Worm (Caenorhabditis elegans): ENCODE measurements around the gene C53A5.2.

Gene C53A5.2

ce11 chrV:14522514-14522913 is 491 bp downstream of the C53A5.2 start, which contains the start of gene C53A5.16:
Gene C53A5.16 (minus strand): TSS chrV:14522614.
- TF ChIP-seq unc-62 (GFP tag; optimal IDR thresholded peaks at IDR 0.05), result no peak

- no peak for TF ChIP-seq unc-62 (GFP tag; optimal IDR thresholded peaks at IDR 0.05)
These were observed 2.0 kb downstream of the C53A5.2 start, which contains the start of gene C53A5.17 for ce11 chrV:14521000-14521399. Gene C53A5.17 (minus strand): TSS chrV:14521100.

- TF ChIP-seq unc-62 (GFP tag; optimal IDR thresholded peaks at IDR 0.05), result no peak
These were observed 3.7 kb downstream of the C53A5.2 start, which contains the start of gene R02D5.8 for ce11 chrV:14519268-14519667. Gene R02D5.8 (minus strand): TSS chrV:14519368.

ce11 chrV:14518010-14518409 is 5.0 kb downstream of the C53A5.2 start, which contains the start of gene R02D5.6:
Gene R02D5.6 (minus strand): TSS chrV:14518110.
- no peak for TF ChIP-seq unc-62 (GFP tag; optimal IDR thresholded peaks at IDR 0.05)

ce11 chrV:14510746-14511145 is 12.3 kb downstream of the C53A5.2 start, which contains the start of gene R02D5.9:
Gene R02D5.9 (minus strand): TSS chrV:14511123.
- TF ChIP-seq unc-62 (GFP tag; optimal IDR thresholded peaks at IDR 0.05), result no peak

ce11 chrV:14508556-14508955 is 14.4 kb downstream of the C53A5.2 start:
- no peak for TF ChIP-seq unc-62 (GFP tag; optimal IDR thresholded peaks at IDR 0.05)

- no peak for TF ChIP-seq unc-62 (GFP tag; optimal IDR thresholded peaks at IDR 0.05)
These were observed 14.9 kb downstream of the C53A5.2 start, which contains the start of gene R02D5.1 for ce11 chrV:14508005-14508521. Gene R02D5.1 (plus strand): TSS chrV:14508249.

- TF ChIP-seq unc-62 (GFP tag; optimal IDR thresholded peaks at IDR 0.05), result no peak
These were observed 16.0 kb downstream of the C53A5.2 start for ce11 chrV:14506713-14507675.

- TF ChIP-seq unc-62 (GFP tag; optimal IDR thresholded peaks at IDR 0.05), result no peak
These were observed 17.2 kb downstream of the C53A5.2 start for ce11 chrV:14505745-14506214.

- TF ChIP-seq unc-62 (GFP tag; optimal IDR thresholded peaks at IDR 0.05), result no peak
These were observed 18.2 kb downstream of the C53A5.2 start for ce11 chrV:14504774-14505173.

ce11 chrV:14504120-14504519 is 18.9 kb downstream of the C53A5.2 start:
- no peak for TF ChIP-seq unc-62 (GFP tag; optimal IDR thresholded peaks at IDR 0.05)

- no peak for TF ChIP-seq unc-62 (GFP tag; optimal IDR thresholded peaks at IDR 0.05)
These were observed 19.9 kb downstream of the C53A5.2 start for ce11 chrV:14503065-14503464.

- no peak for TF ChIP-seq unc-62 (GFP tag; optimal IDR thresholded peaks at IDR 0.05)
These were observed 21.9 kb downstream of the C53A5.2 start, which contains the start of gene R02D5.24 for ce11 chrV:14501136-14501535. Gene R02D5.24 (plus strand): TSS chrV:14501340.

ce11 chrV:14500554-14500953 is 22.5 kb downstream of the C53A5.2 start:
- no peak for TF ChIP-seq unc-62 (GFP tag; optimal IDR thresholded peaks at IDR 0.05)

- no peak for TF ChIP-seq unc-62 (GFP tag; optimal IDR thresholded peaks at IDR 0.05)
These were observed 23.7 kb downstream of the C53A5.2 start for ce11 chrV:14499074-14499864.

ce11 chrV:14498204-14498603 is 24.8 kb downstream of the C53A5.2 start:
- TF ChIP-seq unc-62 (GFP tag; optimal IDR thresholded peaks at IDR 0.05), result no peak

Measured in whole organism, dauer.